Fruit fly (Drosophila melanogaster): ENCODE results near the gene Hsc70-1.
A peak's percentile ranks its signal among the peaks of the same experiment; 100 is the strongest.

Gene Hsc70-1

dm6 chr3L:14004963-14005458, 31.1 kb downstream of the Hsc70-1 start (continued):
- TF ChIP-seq aop (GFP tag; IDR thresholded peaks at IDR 0.05) (peak; percentile 94), CG11456 (GFP tag; IDR thresholded peaks at IDR 0.05) (peak; percentile 88), gsb (GFP tag; IDR thresholded peaks at IDR 0.05) (peak; percentile 83), lilli (GFP tag; optimal IDR thresholded peaks at IDR 0.05) (peak; percentile 97), CG12659 (GFP tag; optimal IDR thresholded peaks at IDR 0.05) (peak; percentile 96), chinmo (GFP tag; IDR thresholded peaks at IDR 0.05; ENCODE audit: partially characterized antibody) (peak; percentile 100), B-H2 (GFP tag; optimal IDR thresholded peaks at IDR 0.05) (peak; percentile 65), pum (GFP tag; optimal IDR thresholded peaks at IDR 0.05) (peak; percentile 96), pita (GFP tag; optimal IDR thresholded peaks at IDR 0.05) (no peak), CG10565 (GFP tag; optimal IDR thresholded peaks at IDR 0.05) (peak; percentile 87), CG11560 (tag; IDR thresholded peaks at IDR 0.05) (peak; percentile 79), Dek (tag; optimal IDR thresholded peaks at IDR 0.05) (peak; percentile 93), Fer2 (tag; optimal IDR thresholded peaks at IDR 0.05) (peak; percentile 82), chm (GFP tag; IDR thresholded peaks at IDR 0.05) (peak; percentile 96), corto (GFP tag; optimal IDR thresholded peaks at IDR 0.05) (peak; percentile 91), az2 (GFP tag; optimal IDR thresholded peaks at IDR 0.05) (peak; percentile 95), usp (GFP tag; optimal IDR thresholded peaks at IDR 0.05) (no peak), cad (GFP tag; optimal IDR thresholded peaks at IDR 0.05) (no peak), CG9932 (GFP tag; IDR thresholded peaks at IDR 0.05) (peak; percentile 94), Ets97D (GFP tag; optimal IDR thresholded peaks at IDR 0.05) (peak; percentile 81), Dad (GFP tag; optimal IDR thresholded peaks at IDR 0.05) (peak; percentile 95), repo (GFP tag; optimal IDR thresholded peaks at IDR 0.05) (peak; percentile 94), otp (GFP tag; IDR thresholded peaks at IDR 0.05) (peak; percentile 96), Drgx (GFP tag; IDR thresholded peaks at IDR 0.05) (peak; percentile 99), twi (tag; optimal IDR thresholded peaks at IDR 0.05) (peak; percentile 85), CG18764 (GFP tag; optimal IDR thresholded peaks at IDR 0.05) (peak; percentile 91), CG10462 (GFP tag; optimal IDR thresholded peaks at IDR 0.05) (peak; percentile 86), Lpt (GFP tag; optimal IDR thresholded peaks at IDR 0.05) (no peak), CG3163 (GFP tag; optimal IDR thresholded peaks at IDR 0.05) (peak; percentile 72), CG6272 (GFP tag; IDR thresholded peaks at IDR 0.05) (peak; percentile 86), CG6175 (GFP tag; IDR thresholded peaks at IDR 0.05) (0 out of 3 replicates have a peak, but pooled peaks have one; percentile 40), Vsx1 (GFP tag; optimal IDR thresholded peaks at IDR 0.05) (peak; percentile 89), CG2889 (GFP tag; IDR thresholded peaks at IDR 0.05) (peak; percentile 95), gfzf (GFP tag; optimal IDR thresholded peaks at IDR 0.05) (peak; percentile 15), slou (GFP tag; optimal IDR thresholded peaks at IDR 0.05) (no peak), maf-S (GFP tag; optimal IDR thresholded peaks at IDR 0.05) (peak; percentile 92), Ssrp (tag; optimal IDR thresholded peaks at IDR 0.05) (peak; percentile 94), bigmax (GFP tag; optimal IDR thresholded peaks at IDR 0.05) (peak; percentile 33), Mrtf (GFP tag; IDR thresholded peaks at IDR 0.05) (peak; percentile 91), CG15479 (GFP tag; optimal IDR thresholded peaks at IDR 0.05) (no peak), CG7963 (GFP tag; IDR thresholded peaks at IDR 0.05; ENCODE audit: partially characterized antibody) (no peak), Hr3 (GFP tag; optimal IDR thresholded peaks at IDR 0.05) (peak; percentile 93), ind (GFP tag; optimal IDR thresholded peaks at IDR 0.05) (peak; percentile 97), wor (GFP tag; IDR thresholded peaks at IDR 0.05) (peak; percentile 93), Neu2 (GFP tag; optimal IDR thresholded peaks at IDR 0.05; ENCODE audit: borderline replicate concordance) (peak; percentile 58), CG10979 (tag; optimal IDR thresholded peaks at IDR 0.05) (peak; percentile 92), CG14014 (GFP tag; IDR thresholded peaks at IDR 0.05) (peak; percentile 96), chn (GFP tag; optimal IDR thresholded peaks at IDR 0.05) (peak; percentile 95), Sox100B (GFP tag; optimal IDR thresholded peaks at IDR 0.05) (peak; percentile 93), nerfin-1 (tag; optimal IDR thresholded peaks at IDR 0.05) (peak; percentile 94), croc (GFP tag; conservative IDR thresholded peaks at IDR 0.05) (peak; percentile 85), ERR (GFP tag; optimal IDR thresholded peaks at IDR 0.05) (peak; percentile 94)

Data from whole organism, embryonic.